Fruit fly (Drosophila melanogaster): ENCODE data around the gene CG42832.

CG42832 gene

dm6 chr3L:11601133-11601532, 8.8 kb upstream of the CG42832 start (continued):
- TF ChIP-seq CG11456 (GFP tag; IDR thresholded peaks at IDR 0.05): 0 out of 3 replicates have a peak, but pooled peaks have one; percentile 47
- no peak for TF ChIP-seq CG6683 (GFP tag; optimal IDR thresholded peaks at IDR 0.05)
- peak; percentile 40 for TF ChIP-seq CTCF (GFP tag; optimal IDR thresholded peaks at IDR 0.05)
- no peak for TF ChIP-seq gfzf (GFP tag; optimal IDR thresholded peaks at IDR 0.05)
- TF ChIP-seq unpg (GFP tag; optimal IDR thresholded peaks at IDR 0.05): no peak
- TF ChIP-seq HHEX (GFP tag; optimal IDR thresholded peaks at IDR 0.05): no peak
- 0 out of 4 replicates have a peak, but pooled peaks have one; percentile 21 for TF ChIP-seq chinmo (GFP tag; IDR thresholded peaks at IDR 0.05; ENCODE audit: partially characterized antibody)
- no peak for TF ChIP-seq gt (GFP tag; IDR thresholded peaks at IDR 0.05)
- no peak for TF ChIP-seq aop (GFP tag; IDR thresholded peaks at IDR 0.05)
- no peak for TF ChIP-seq Bteb2 (GFP tag; optimal IDR thresholded peaks at IDR 0.05)
- no peak for TF ChIP-seq chm (GFP tag; IDR thresholded peaks at IDR 0.05)
- no peak for TF ChIP-seq kni (GFP tag; optimal IDR thresholded peaks at IDR 0.05)
- 0 out of 3 replicates have a peak, but pooled peaks have one; percentile 11 for TF ChIP-seq Dbx (GFP tag; IDR thresholded peaks at IDR 0.05)
- TF ChIP-seq Dref (GFP tag; IDR thresholded peaks at IDR 0.05): no peak
- no peak for TF ChIP-seq CG32532 (GFP tag; IDR thresholded peaks at IDR 0.05)
- TF ChIP-seq CG7357 (GFP tag; IDR thresholded peaks at IDR 0.05): 0 out of 3 replicates have a peak, but pooled peaks have one; percentile 32
- TF ChIP-seq ranshi (GFP tag; IDR thresholded peaks at IDR 0.05): no peak
- peak; percentile 84 for TF ChIP-seq CG13894 (tag; optimal IDR thresholded peaks at IDR 0.05)
- no peak for TF ChIP-seq Side (GFP tag; optimal IDR thresholded peaks at IDR 0.05)
- no peak for TF ChIP-seq B-H1 (GFP tag; IDR thresholded peaks at IDR 0.05)
- no peak for TF ChIP-seq lab (GFP tag; optimal IDR thresholded peaks at IDR 0.05)
- TF ChIP-seq Scr (GFP tag; IDR thresholded peaks at IDR 0.05; ENCODE audit: partially characterized antibody): no peak
- TF ChIP-seq Ets97D (GFP tag; optimal IDR thresholded peaks at IDR 0.05): no peak
- TF ChIP-seq Dfd (GFP tag; optimal IDR thresholded peaks at IDR 0.05): no peak
- peak; percentile 85 for TF ChIP-seq Deaf1 (tag; optimal IDR thresholded peaks at IDR 0.05)
- peak; percentile 82 for TF ChIP-seq crol (GFP tag; IDR thresholded peaks at IDR 0.05)
- TF ChIP-seq gcm (GFP tag; optimal IDR thresholded peaks at IDR 0.05): no peak
- no peak for TF ChIP-seq Fer1 (GFP tag; optimal IDR thresholded peaks at IDR 0.05)
- no peak for TF ChIP-seq CG12071 (GFP tag; optimal IDR thresholded peaks at IDR 0.05)
- no peak for TF ChIP-seq pb (GFP tag; optimal IDR thresholded peaks at IDR 0.05)
- peak; percentile 31; the same call in 1 of the 2 replicates for TF ChIP-seq CG6272 (GFP tag; IDR thresholded peaks at IDR 0.05)
- TF ChIP-seq Nf-YA (GFP tag; IDR thresholded peaks at IDR 0.05): no peak
- no peak for TF ChIP-seq MESR4 (GFP tag; optimal IDR thresholded peaks at IDR 0.05)
- TF ChIP-seq TFAM (GFP tag; optimal IDR thresholded peaks at IDR 0.05): no peak
- TF ChIP-seq CG32767 (GFP tag; IDR thresholded peaks at IDR 0.05): 0 out of 2 replicates have a peak, but pooled peaks have one; percentile 12
- no peak for TF ChIP-seq HLH3B (GFP tag; IDR thresholded peaks at IDR 0.05)

- TF ChIP-seq trem (tag; optimal IDR thresholded peaks at IDR 0.05): no peak
- peak; percentile 4 for TF ChIP-seq CG12071 (GFP tag; optimal IDR thresholded peaks at IDR 0.05)
- no peak for TF ChIP-seq Hr51 (GFP tag; optimal IDR thresholded peaks at IDR 0.05)
- no peak for TF ChIP-seq inv (GFP tag; IDR thresholded peaks at IDR 0.05; ENCODE audit: partially characterized antibody)
- no peak for TF ChIP-seq tna (GFP tag; IDR thresholded peaks at IDR 0.05; ENCODE audit: partially characterized antibody)
- TF ChIP-seq Deaf1 (tag; optimal IDR thresholded peaks at IDR 0.05): peak; percentile 56
- no peak for TF ChIP-seq hbn (GFP tag; IDR thresholded peaks at IDR 0.05; ENCODE audit: partially characterized antibody)
- no peak for TF ChIP-seq bab2 (GFP tag; optimal IDR thresholded peaks at IDR 0.05)
- TF ChIP-seq CG2116 (GFP tag; optimal IDR thresholded peaks at IDR 0.05): no peak
- no peak for TF ChIP-seq CG10321 (GFP tag; IDR thresholded peaks at IDR 0.05)
- peak; percentile 36 for TF ChIP-seq CG13894 (tag; optimal IDR thresholded peaks at IDR 0.05)
- TF ChIP-seq CG1832 (GFP tag; optimal IDR thresholded peaks at IDR 0.05): peak; percentile 12
- TF ChIP-seq onecut (GFP tag; IDR thresholded peaks at IDR 0.05): peak; percentile 34; the same call in 1 of the 2 replicates
These were observed 7.9 kb upstream of the CG42832 start for dm6 chr3L:11602040-11602439.

All from whole organism, embryonic.